Worm (Caenorhabditis elegans) whole organism, midembryonic: ENCODE measurements around the gene dgk-4.

ENCODE experiments used
- T22C8.4 ChIP-seq: fragments of 200-800 bp; sonication (Bioruptor generic); IDR thresholded peaks from 2 replicates; pipeline ENCODE4 v1.3.6; 2022; ENCODE audit warnings: missing genetic modification characterization, missing compliant biosample characterization
- ztf-29 ChIP-seq: fragments of 200-800 bp; sonication (Bioruptor generic); IDR thresholded peaks from 2 replicates; pipeline ENCODE4 v1.3.6; 2022; ENCODE audit warnings: missing genetic modification reagents, missing genetic modification characterization, missing compliant biosample characterization

DNA sequence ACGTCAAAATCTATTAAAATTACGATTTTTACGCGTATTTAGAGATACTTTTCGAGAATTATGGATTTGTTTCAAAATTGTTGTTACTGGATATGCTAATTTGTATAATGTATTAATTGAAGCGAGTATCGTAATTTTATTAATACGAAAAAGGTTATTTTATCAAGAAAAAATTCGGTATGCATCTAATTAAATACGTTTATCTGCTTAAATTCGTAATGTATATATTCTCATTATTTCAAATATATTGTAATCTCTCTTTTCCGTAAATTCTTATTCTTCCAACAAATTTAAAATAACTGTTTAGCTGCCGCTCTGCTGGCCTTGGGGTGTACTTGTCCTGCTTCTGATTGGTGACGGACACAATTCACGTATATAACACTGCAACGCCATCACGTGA lies at the start of gene dgk-4:
- TF ChIP-seq ztf-29 (GFP tag; lab: Robert Waterston, UW), result no peak
- TF ChIP-seq T22C8.4, result no peak
